Worm (Caenorhabditis elegans) whole organism, L1 larva: ENCODE results near the gene C17H11.2.

ENCODE experiments used
- C04F5.9 ChIP-seq: sonication (generic microtip); optimal IDR thresholded peaks from 2 replicates; lab custom pipeline; 2016; ENCODE audit warnings: missing genetic modification characterization, missing compliant biosample characterization
- C34B4.2 ChIP-seq: sonication (generic microtip); optimal IDR thresholded peaks from 2 replicates; lab custom pipeline; 2017; ENCODE audit warnings: mild to moderate bottlenecking, missing genetic modification characterization, missing compliant biosample characterization
- Y116A8C.19 ChIP-seq: sonication (generic microtip); optimal IDR thresholded peaks from 2 replicates; lab custom pipeline; 2016; ENCODE audit warnings: missing compliant biosample characterization, missing genetic modification characterization, borderline replicate concordance
- blmp-1 ChIP-seq: fragments of 150-350 bp; optimal IDR thresholded peaks from 2 replicates; lab custom pipeline; 2014; ENCODE audit warnings: missing biosample characterization, missing genetic modification characterization
- ceh-63 ChIP-seq: fragments of 200-800 bp; sonication (Bioruptor generic); optimal IDR thresholded peaks from 2 replicates; lab custom pipeline; 2018; ENCODE audit warnings: mild to moderate bottlenecking, missing genetic modification characterization, missing compliant biosample characterization
- ceh-82 ChIP-seq, 3 experiments: fragments of 150-350 bp in 1 of 3; sonication (generic microtip) in 2 of 3; optimal IDR thresholded peaks; 2 replicates each; lab custom pipeline; 2014 to 2017; ENCODE audit warnings: missing biosample characterization in 3 of 3, missing genetic modification characterization in 3 of 3
- ceh-88 ChIP-seq: fragments of 200-800 bp; sonication (Bioruptor generic); IDR thresholded peaks from 2 replicates; pipeline ENCODE4 v1.3.6; 2022; ENCODE audit warnings: missing genetic modification characterization, missing compliant biosample characterization
- ces-1 ChIP-seq: fragments of 150-350 bp; optimal IDR thresholded peaks from 2 replicates; lab custom pipeline; 2014; ENCODE audit warnings: missing biosample characterization, missing genetic modification reagents, missing genetic modification characterization
- dpl-1 ChIP-seq, 3 experiments: fragments of 150-350 bp in 2 of 3; sonication (generic microtip) in 1 of 3; optimal IDR thresholded peaks; 2 replicates each; lab custom pipeline; 2014 to 2017; ENCODE audit warnings: missing biosample characterization in 3 of 3, missing genetic modification characterization in 3 of 3, missing genetic modification reagents in 3 of 3
- efl-1 ChIP-seq, 4 experiments: fragments of 150-350 bp; optimal IDR thresholded peaks in 3 of 4; peaks in 1 of 4; 1 replicate in 1 of 4; 2 replicates in 3 of 4; lab custom pipeline; 2014; ENCODE audit warnings: missing biosample characterization in 2 of 4, missing genetic modification characterization in 2 of 4, missing genetic modification reagents in 2 of 4
- efl-3 ChIP-seq: fragments of 200-800 bp; sonication (Bioruptor generic); optimal IDR thresholded peaks from 2 replicates; lab custom pipeline; 2018; ENCODE audit warnings: mild to moderate bottlenecking, missing genetic modification characterization, missing compliant biosample characterization
- egl-13 ChIP-seq: sonication (generic microtip); optimal IDR thresholded peaks from 2 replicates; lab custom pipeline; 2016; ENCODE audit warnings: missing genotype, missing genetic modification reagents, missing genetic modification characterization, missing compliant biosample characterization
- egl-27 ChIP-seq, 2 experiments: fragments of 150-350 bp in 1 of 2; sonication (generic microtip); optimal IDR thresholded peaks; 3 replicates each; lab custom pipeline; 2017 to 2018; ENCODE audit warnings: missing biosample characterization in 2 of 2, missing genetic modification characterization in 2 of 2, missing genetic modification reagents in 2 of 2
- elt-2 ChIP-seq: sonication (generic microtip); optimal IDR thresholded peaks from 2 replicates; lab custom pipeline; 2016; ENCODE audit warnings: missing genetic modification characterization, mild to moderate bottlenecking, inconsistent platforms, missing compliant biosample characterization, missing genetic modification reagents
- elt-3 ChIP-seq, 6 experiments: fragments of 150-350 bp in 1 of 6; sonication (generic microtip); optimal IDR thresholded peaks; 2 replicates each; lab custom pipeline; 2017 to 2018; ENCODE audit warnings: missing biosample characterization in 6 of 6, missing genetic modification characterization in 6 of 6, inconsistent platforms in 1 of 6
- ets-5 ChIP-seq: fragments of 200-800 bp; sonication (Bioruptor generic); IDR thresholded peaks from 2 replicates; pipeline ENCODE4 v1.3.6; 2022; ENCODE audit warnings: missing genetic modification characterization, missing compliant biosample characterization
- fkh-4 ChIP-seq: sonication (generic microtip); optimal IDR thresholded peaks from 2 replicates; lab custom pipeline; 2016; ENCODE audit warnings: missing compliant biosample characterization, missing genetic modification characterization, borderline replicate concordance
- fkh-8 ChIP-seq: sonication (generic microtip); optimal IDR thresholded peaks from 2 replicates; lab custom pipeline; 2016; ENCODE audit warnings: mild to moderate bottlenecking, missing genetic modification characterization, missing compliant biosample characterization
- grh-1 ChIP-seq: fragments of 200-800 bp; sonication (Bioruptor generic); IDR thresholded peaks from 2 replicates; pipeline ENCODE4 v1.3.6; 2022; ENCODE audit warnings: missing genetic modification reagents, missing genetic modification characterization, missing compliant biosample characterization
- hlh-17 ChIP-seq: fragments of 200-800 bp; sonication (Bioruptor generic); optimal IDR thresholded peaks from 2 replicates; lab custom pipeline; 2018; ENCODE audit warnings: missing genetic modification characterization, mild to moderate bottlenecking, missing compliant biosample characterization, moderate library complexity, borderline replicate concordance
- hlh-4 ChIP-seq: sonication (generic microtip); optimal IDR thresholded peaks from 2 replicates; lab custom pipeline; 2016; ENCODE audit warnings: mild to moderate bottlenecking, missing genetic modification characterization, missing compliant biosample characterization
- hpl-2 ChIP-seq: fragments of 150-350 bp; optimal IDR thresholded peaks from 2 replicates; lab custom pipeline; 2014; ENCODE audit warnings: missing biosample characterization, missing genetic modification reagents, missing genetic modification characterization
- irx-1 ChIP-seq: sonication (generic microtip); optimal IDR thresholded peaks from 2 replicates; lab custom pipeline; 2016; ENCODE audit warnings: missing genetic modification characterization, missing compliant biosample characterization
- isw-1 ChIP-seq: fragments of 200-800 bp; sonication (Bioruptor generic); IDR thresholded peaks from 2 replicates; pipeline ENCODE4 v1.3.6; 2022; ENCODE audit warnings: missing genetic modification characterization, missing compliant biosample characterization
- jun-1 ChIP-seq: fragments of 150-350 bp; optimal IDR thresholded peaks from 2 replicates; lab custom pipeline; 2014; ENCODE audit warnings: missing biosample characterization, missing genetic modification reagents, missing genetic modification characterization
- lin-14 ChIP-seq: fragments of 200-800 bp; sonication (Bioruptor generic); optimal IDR thresholded peaks from 2 replicates; lab custom pipeline; 2018; ENCODE audit warnings: mild to moderate bottlenecking, missing genetic modification characterization, moderate library complexity, missing compliant biosample characterization
- lin-15B ChIP-seq: fragments of 150-350 bp; sonication (generic microtip); optimal IDR thresholded peaks from 3 replicates; lab custom pipeline; 2014; ENCODE audit warnings: missing biosample characterization, missing genetic modification characterization
- lin-35 ChIP-seq, 2 experiments: fragments of 150-350 bp; optimal IDR thresholded peaks; 2 replicates each; lab custom pipeline; 2014; ENCODE audit warnings: missing biosample characterization in 2 of 2, missing genetic modification characterization in 2 of 2, missing genetic modification reagents in 2 of 2
- lin-39 ChIP-seq: fragments of 150-350 bp; optimal IDR thresholded peaks from 2 replicates; lab custom pipeline; 2014; ENCODE audit warnings: missing biosample characterization, missing genetic modification reagents, missing genetic modification characterization
- lsy-2 ChIP-seq, 2 experiments: fragments of 150-350 bp; optimal IDR thresholded peaks; 2 replicates each; lab custom pipeline; 2014; ENCODE audit warnings: missing biosample characterization in 2 of 2, missing genetic modification characterization in 2 of 2
- mep-1 ChIP-seq: fragments of 150-350 bp; optimal IDR thresholded peaks from 2 replicates; lab custom pipeline; 2014; ENCODE audit warnings: missing biosample characterization, missing genetic modification characterization
- nhr-12 ChIP-seq: sonication (generic microtip); optimal IDR thresholded peaks from 2 replicates; lab custom pipeline; 2017; ENCODE audit warnings: missing biosample characterization, missing genetic modification characterization
- nhr-19 ChIP-seq: fragments of 200-800 bp; sonication (Bioruptor generic); conservative IDR thresholded peaks from 2 replicates; pipeline ENCODE4 v1.3.6; 2022; ENCODE audit warnings: missing genetic modification characterization, missing compliant biosample characterization
- nhr-20 ChIP-seq: sonication (generic microtip); optimal IDR thresholded peaks from 2 replicates; lab custom pipeline; 2016; ENCODE audit warnings: mild to moderate bottlenecking, missing genetic modification characterization, missing compliant biosample characterization
- nhr-237 ChIP-seq: fragments of 150-350 bp; optimal IDR thresholded peaks from 2 replicates; lab custom pipeline; 2014; ENCODE audit warnings: missing biosample characterization, missing genetic modification characterization
- nhr-28 ChIP-seq: fragments of 150-350 bp; optimal IDR thresholded peaks from 2 replicates; lab custom pipeline; 2014; ENCODE audit warnings: missing biosample characterization, missing genetic modification characterization
- nhr-71 ChIP-seq: sonication (generic microtip); optimal IDR thresholded peaks from 2 replicates; lab custom pipeline; 2016; ENCODE audit warnings: mild to moderate bottlenecking, missing genetic modification characterization, moderate library complexity, missing compliant biosample characterization
- nhr-76 ChIP-seq: sonication (generic microtip); optimal IDR thresholded peaks from 2 replicates; lab custom pipeline; 2017; ENCODE audit warnings: missing biosample characterization, missing genetic modification characterization
- nhr-77 ChIP-seq: fragments of 150-350 bp; optimal IDR thresholded peaks from 2 replicates; lab custom pipeline; 2014; ENCODE audit warnings: missing biosample characterization, missing genetic modification characterization
- nhr-90 ChIP-seq: sonication (generic microtip); optimal IDR thresholded peaks from 2 replicates; lab custom pipeline; 2016; ENCODE audit warnings: mild to moderate bottlenecking, missing genetic modification characterization, missing compliant biosample characterization; ENCODE audit not compliant: poor library complexity
- rnt-1 ChIP-seq: sonication (generic microtip); optimal IDR thresholded peaks from 2 replicates; lab custom pipeline; 2016; ENCODE audit warnings: mild to moderate bottlenecking, missing genetic modification characterization, moderate library complexity, missing compliant biosample characterization
- skn-1 ChIP-seq: fragments of 150-350 bp; optimal IDR thresholded peaks from 2 replicates; lab custom pipeline; 2014; ENCODE audit warnings: missing biosample characterization, missing genetic modification characterization
- snu-23 ChIP-seq: sonication (generic microtip); optimal IDR thresholded peaks from 2 replicates; lab custom pipeline; 2016; ENCODE audit warnings: missing genetic modification characterization, missing compliant biosample characterization
- sox-4 ChIP-seq: sonication (generic microtip); optimal IDR thresholded peaks from 2 replicates; lab custom pipeline; 2016; ENCODE audit warnings: missing genetic modification characterization, missing compliant biosample characterization
- sup-37 ChIP-seq: fragments of 200-800 bp; sonication (Bioruptor generic); optimal IDR thresholded peaks from 2 replicates; lab custom pipeline; 2018; ENCODE audit warnings: mild to moderate bottlenecking, missing genetic modification characterization, missing compliant biosample characterization
- tbx-2 ChIP-seq: sonication (generic microtip); optimal IDR thresholded peaks from 2 replicates; lab custom pipeline; 2016; ENCODE audit warnings: missing genetic modification characterization, missing compliant biosample characterization
- tlp-1 ChIP-seq: fragments of 150-350 bp; optimal IDR thresholded peaks from 2 replicates; lab custom pipeline; 2014; ENCODE audit warnings: missing biosample characterization, missing genetic modification characterization
- unc-130 ChIP-seq: fragments of 150-350 bp; optimal IDR thresholded peaks from 2 replicates; lab custom pipeline; 2017; ENCODE audit warnings: missing biosample characterization, missing genetic modification characterization, inconsistent platforms
- vab-15 ChIP-seq: sonication (generic microtip); optimal IDR thresholded peaks from 2 replicates; lab custom pipeline; 2017; ENCODE audit warnings: missing genotype, mild to moderate bottlenecking, missing genetic modification characterization, missing compliant biosample characterization
- xbp-1 ChIP-seq: sonication (generic microtip); optimal IDR thresholded peaks from 2 replicates; lab custom pipeline; 2016; ENCODE audit warnings: missing genetic modification characterization, missing compliant biosample characterization
- zip-4 ChIP-seq: fragments of 200-800 bp; sonication (Bioruptor generic); optimal IDR thresholded peaks from 2 replicates; lab custom pipeline; 2018; ENCODE audit warnings: mild to moderate bottlenecking, missing genetic modification characterization, moderate library complexity, missing compliant biosample characterization
- ztf-11 ChIP-seq, 2 experiments: sonication (generic microtip); optimal IDR thresholded peaks; 2 replicates each; lab custom pipeline; 2016 to 2017; ENCODE audit warnings: missing genetic modification characterization in 2 of 2, missing biosample characterization in 1 of 2, missing compliant biosample characterization in 1 of 2
- ztf-4 ChIP-seq: fragments of 150-350 bp; optimal IDR thresholded peaks from 2 replicates; lab custom pipeline; 2014; ENCODE audit warnings: missing biosample characterization, missing genetic modification characterization

C17H11.2 gene

DNA sequence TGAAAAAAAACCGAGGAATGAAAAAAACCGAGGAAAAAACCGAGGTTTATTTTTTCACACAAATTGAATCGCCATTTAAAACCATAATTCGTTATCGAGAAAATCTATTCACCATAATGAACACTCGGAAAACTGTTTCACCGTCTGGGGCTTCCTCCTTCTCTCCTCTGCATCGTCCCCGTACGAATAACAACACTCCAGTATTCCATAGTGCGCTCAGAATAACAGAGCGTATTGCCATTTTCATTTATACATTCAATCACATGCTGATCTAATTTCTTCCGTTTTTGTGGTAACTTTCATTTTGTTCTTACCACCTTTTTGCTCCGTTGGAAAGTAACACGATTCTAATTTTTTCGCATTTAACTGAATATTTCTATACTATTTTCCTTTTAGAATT lies at the start of gene C17H11.2:
Gene C17H11.2, plus strand, starts transcription at position 397 of the 400 bp plus-strand sequence.
- TF ChIP-seq nhr-71 (tag; lab: Kevin White, UChicago) (no peak), ceh-82 (tag; optimal IDR thresholded peaks at IDR 0.05; lab: Kevin White, UChicago) (peak in 1 of 3 experiments; percentile 2), tbx-2 (no peak), hlh-17 (GFP tag; lab: Kevin White, UChicago) (no peak), dpl-1 (GFP tag; optimal IDR thresholded peaks at IDR 0.05; lab: Kevin White, UChicago) (no peak), irx-1 (tag; lab: Kevin White, UChicago) (no peak), grh-1 (GFP tag; lab: Robert Waterston, UW) (no peak), hlh-4 (tag; lab: Kevin White, UChicago) (no peak), zip-4 (GFP tag; lab: Kevin White, UChicago) (no peak), isw-1 (GFP tag; lab: Robert Waterston, UW) (no peak), efl-3 (GFP tag; lab: Kevin White, UChicago) (no peak), xbp-1 (tag; lab: Kevin White, UChicago) (no peak), hpl-2 (no peak), fkh-4 (tag; lab: Kevin White, UChicago) (no peak), nhr-28 (no peak), lin-39 (tag; lab: Kevin White, UChicago) (no peak), skn-1 (tag; lab: Kevin White, UChicago) (no peak), snu-23 (GFP tag; lab: Kevin White, UChicago) (peak; percentile 38), lin-15B (tag; lab: Kevin White, UChicago) (no peak), nhr-76 (no peak), vab-15 (tag; lab: Kevin White, UChicago) (no peak), sox-4 (tag; lab: Kevin White, UChicago) (no peak), nhr-90 (tag; lab: Kevin White, UChicago) (no peak), ztf-4 (tag; lab: Kevin White, UChicago) (no peak), ces-1 (GFP tag; lab: Kevin White, UChicago) (no peak), ceh-88 (GFP tag; lab: Robert Waterston, UW) (no peak), fkh-8 (tag; lab: Kevin White, UChicago) (no peak), jun-1 (tag; lab: Kevin White, UChicago) (no peak), C34B4.2 (no peak), blmp-1 (tag; lab: Kevin White, UChicago) (peak; percentile 43), mep-1 (tag; lab: Kevin White, UChicago) (no peak), efl-1 (optimal IDR thresholded peaks at IDR 0.05; lab: Kevin White, UChicago) (no peak), efl-1 (GFP tag; optimal IDR thresholded peaks at IDR 0.05 in 1 of 2; lab: Kevin White, UChicago) (peak in 1 of 2 experiments; percentile 89), ceh-63 (no peak), egl-13 (tag; lab: Kevin White, UChicago) (no peak), sup-37 (GFP tag; lab: Kevin White, UChicago) (no peak), nhr-20 (tag; lab: Kevin White, UChicago) (peak; percentile 2), rnt-1 (no peak), nhr-12 (no peak), nhr-77 (no peak), unc-130 (tag; lab: Kevin White, UChicago) (no peak), lin-14 (peak; percentile 42), tlp-1 (no peak), elt-2 (tag; lab: Kevin White, UChicago) (no peak), nhr-19 (GFP tag; lab: Robert Waterston, UW) (no peak), ets-5 (GFP tag; lab: Robert Waterston, UW) (no peak), C04F5.9 (tag; lab: Kevin White, UChicago) (no peak), egl-27 (tag; optimal IDR thresholded peaks at IDR 0.05; lab: Kevin White, UChicago) (no peak), elt-3 (tag; optimal IDR thresholded peaks at IDR 0.05; lab: Kevin White, UChicago) (peak in 1 of 6 experiments; percentile 5), lin-35 (GFP tag; optimal IDR thresholded peaks at IDR 0.05; lab: Kevin White, UChicago) (peak in 1 of 2 experiments; percentile 45), Y116A8C.19 (tag; lab: Kevin White, UChicago) (no peak), ztf-11 (tag; optimal IDR thresholded peaks at IDR 0.05; lab: Kevin White, UChicago) (no peak), nhr-237 (no peak), lsy-2 (tag; optimal IDR thresholded peaks at IDR 0.05; lab: Kevin White, UChicago) (peak in 1 of 2 experiments; percentile 51)
